Fruit fly (Drosophila melanogaster): ENCODE measurements around the gene FER.

Gene FER

DNA sequence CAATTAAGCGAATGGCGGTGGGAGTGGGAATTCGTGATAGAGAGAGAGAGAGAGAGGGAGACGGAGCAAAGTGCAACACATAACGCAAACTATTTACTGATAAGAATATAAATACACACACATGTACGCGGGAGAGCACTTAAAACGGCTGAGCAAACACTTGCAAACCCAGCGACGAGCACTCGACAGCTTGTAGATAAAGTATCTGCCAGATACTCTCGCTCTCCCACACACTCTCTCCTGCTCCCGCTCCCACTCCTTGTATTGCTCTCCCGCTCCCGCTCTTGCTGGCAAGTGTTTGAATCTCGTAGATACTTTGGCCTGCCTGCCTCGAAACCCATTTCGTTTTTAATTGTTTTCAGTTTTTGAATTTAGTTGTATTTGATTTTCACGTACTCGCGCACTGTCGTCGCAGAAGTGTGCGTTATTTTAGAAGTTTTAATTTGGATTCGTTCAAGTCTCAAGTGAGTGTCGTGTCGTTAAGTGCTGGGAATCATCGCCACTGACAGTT is 33.9 kb upstream of the FER start (continued):
- TF ChIP-seq Drgx (GFP tag; IDR thresholded peaks at IDR 0.05) (peak; percentile 62), kah (GFP tag; optimal IDR thresholded peaks at IDR 0.05) (peak; percentile 83), CHES-1-like (GFP tag; optimal IDR thresholded peaks at IDR 0.05) (peak; percentile 12), CG6254 (GFP tag; optimal IDR thresholded peaks at IDR 0.05) (peak; percentile 59), CG7987 (GFP tag; optimal IDR thresholded peaks at IDR 0.05) (peak; percentile 63), trh (GFP tag; optimal IDR thresholded peaks at IDR 0.05) (no peak), CG6272 (GFP tag; IDR thresholded peaks at IDR 0.05) (no peak), Dbx (GFP tag; IDR thresholded peaks at IDR 0.05) (peak; percentile 58; the same call in 1 of the 3 replicates), Atf3 (GFP tag; optimal IDR thresholded peaks at IDR 0.05) (no peak), CG15696 (tag; optimal IDR thresholded peaks at IDR 0.05) (peak; percentile 20), CG2199 (GFP tag; IDR thresholded peaks at IDR 0.05) (peak; percentile 25; the same call in 1 of the 3 replicates), scrt (GFP tag; optimal IDR thresholded peaks at IDR 0.05) (peak; percentile 8), CG18764 (GFP tag; optimal IDR thresholded peaks at IDR 0.05) (no peak), odd (GFP tag; optimal IDR thresholded peaks at IDR 0.05) (peak; percentile 58), Ravus (GFP tag; IDR thresholded peaks at IDR 0.05) (no peak), Nf-YB (GFP tag; optimal IDR thresholded peaks at IDR 0.05) (peak; percentile 22), CG7357 (GFP tag; IDR thresholded peaks at IDR 0.05) (no peak), CG12071 (GFP tag; optimal IDR thresholded peaks at IDR 0.05) (peak; percentile 67), Dref (GFP tag; IDR thresholded peaks at IDR 0.05) (no peak), CrebB (tag; optimal IDR thresholded peaks at IDR 0.05) (peak; percentile 76), CG3065 (GFP tag; optimal IDR thresholded peaks at IDR 0.05) (no peak), Trl (optimal IDR thresholded peaks at IDR 0.05) (peak; percentile 99 to 100), Trl (GFP tag; optimal IDR thresholded peaks at IDR 0.05) (peak; percentile 62), PHDP (tag; optimal IDR thresholded peaks at IDR 0.05) (peak; percentile 50), gce (GFP tag; IDR thresholded peaks at IDR 0.05) (peak; percentile 36; the same call in 1 of the 3 replicates), Atf6 (GFP tag; IDR thresholded peaks at IDR 0.05) (peak; percentile 66), vvl (GFP tag; IDR thresholded peaks at IDR 0.05) (peak; percentile 43; the same call in 1 of the 2 replicates), CG30020 (tag; optimal IDR thresholded peaks at IDR 0.05) (no peak), CG2712 (tag; optimal IDR thresholded peaks at IDR 0.05) (no peak), CG9797 (GFP tag; optimal IDR thresholded peaks at IDR 0.05) (no peak), bowl (GFP tag; IDR thresholded peaks at IDR 0.05) (peak; percentile 47; the same call in 1 of the 2 replicates), CG12299 (tag; optimal IDR thresholded peaks at IDR 0.05) (peak; percentile 9), pros (GFP tag; optimal IDR thresholded peaks at IDR 0.05) (peak; percentile 65), CG12769 (tag; optimal IDR thresholded peaks at IDR 0.05) (peak; percentile 94), abd-A (tag; optimal IDR thresholded peaks at IDR 0.05) (peak; percentile 58), Aef1 (GFP tag; IDR thresholded peaks at IDR 0.05) (no peak), CG12104 (GFP tag; optimal IDR thresholded peaks at IDR 0.05) (no peak), CG8765 (GFP tag; IDR thresholded peaks at IDR 0.05) (no peak), CG9215 (GFP tag; IDR thresholded peaks at IDR 0.05) (no peak), CG1529 (GFP tag; optimal IDR thresholded peaks at IDR 0.05) (peak; percentile 36), oc (tag; optimal IDR thresholded peaks at IDR 0.05) (peak; percentile 37), Dek (tag; optimal IDR thresholded peaks at IDR 0.05) (no peak), CG8944 (GFP tag; optimal IDR thresholded peaks at IDR 0.05) (no peak), Spps (tag; optimal IDR thresholded peaks at IDR 0.05) (no peak), MTF-1 (GFP tag; optimal IDR thresholded peaks at IDR 0.05; ENCODE audit: borderline replicate concordance) (peak; percentile 25), Ada2b (GFP tag; IDR thresholded peaks at IDR 0.05) (no peak), bsh (GFP tag; optimal IDR thresholded peaks at IDR 0.05) (peak; percentile 34 to 80), CG16863 (GFP tag; optimal IDR thresholded peaks at IDR 0.05) (no peak), Lpt (GFP tag; optimal IDR thresholded peaks at IDR 0.05) (peak; percentile 68), hth (optimal IDR thresholded peaks at IDR 0.05) (no peak), CG32532 (GFP tag; IDR thresholded peaks at IDR 0.05) (peak; percentile 71; the same call in 1 of the 2 replicates), CG15601 (tag; optimal IDR thresholded peaks at IDR 0.05) (peak; percentile 24)

Data from whole organism, embryonic.